Fruit fly (Drosophila melanogaster): ENCODE results near the gene Xrp1.

Xrp1 gene

dm6 chr3R:18917976-18918871, 3.5 kb downstream of the Xrp1 start (continued):
- no peak for TF ChIP-seq vnd (GFP tag; IDR thresholded peaks at IDR 0.05; ENCODE audit: partially characterized antibody)
- peak; percentile 58 for TF ChIP-seq CG11504 (tag; optimal IDR thresholded peaks at IDR 0.05)
- TF ChIP-seq C15 (GFP tag; IDR thresholded peaks at IDR 0.05), result no peak
- peak; percentile 35 for TF ChIP-seq CG17359 (tag; optimal IDR thresholded peaks at IDR 0.05)
- TF ChIP-seq CG9932 (GFP tag; IDR thresholded peaks at IDR 0.05), result no peak
- TF ChIP-seq CG6272 (GFP tag; IDR thresholded peaks at IDR 0.05), result no peak
- TF ChIP-seq Antp (GFP tag; optimal IDR thresholded peaks at IDR 0.05), result no peak
- TF ChIP-seq bowl (GFP tag; IDR thresholded peaks at IDR 0.05), result no peak
- TF ChIP-seq Gug (GFP tag; IDR thresholded peaks at IDR 0.05), result no peak
- no peak for TF ChIP-seq CG14667 (GFP tag; IDR thresholded peaks at IDR 0.05)
- TF ChIP-seq CG2199 (GFP tag; IDR thresholded peaks at IDR 0.05), result peak; percentile 93
- TF ChIP-seq CG34422 (GFP tag; IDR thresholded peaks at IDR 0.05), result peak; percentile 65; the same call in 1 of the 3 replicates
- TF ChIP-seq Lim3 (GFP tag; IDR thresholded peaks at IDR 0.05), result no peak
- no peak for TF ChIP-seq NC2α (GFP tag; optimal IDR thresholded peaks at IDR 0.05)
- no peak for TF ChIP-seq yki (optimal IDR thresholded peaks at IDR 0.05)
- no peak for TF ChIP-seq Chrac-16 (GFP tag; optimal IDR thresholded peaks at IDR 0.05)
- TF ChIP-seq zf30C (GFP tag; optimal IDR thresholded peaks at IDR 0.05), result no peak
- TF ChIP-seq bcd (GFP tag; optimal IDR thresholded peaks at IDR 0.05), result no peak
- peak; percentile 13 for TF ChIP-seq sd (tag; optimal IDR thresholded peaks at IDR 0.05)
- peak; percentile 91 for TF ChIP-seq scrt (GFP tag; optimal IDR thresholded peaks at IDR 0.05)
- TF ChIP-seq ro (GFP tag; IDR thresholded peaks at IDR 0.05), result no peak
- no peak for TF ChIP-seq Poxn (GFP tag; IDR thresholded peaks at IDR 0.05)
- no peak for TF ChIP-seq cas (GFP tag; IDR thresholded peaks at IDR 0.05)
- TF ChIP-seq CG2712 (tag; optimal IDR thresholded peaks at IDR 0.05), result peak; percentile 20
- TF ChIP-seq CG7357 (GFP tag; IDR thresholded peaks at IDR 0.05), result no peak
- peak; percentile 59 for TF ChIP-seq CG3281 (GFP tag; optimal IDR thresholded peaks at IDR 0.05)
- TF ChIP-seq CG16863 (GFP tag; optimal IDR thresholded peaks at IDR 0.05), result no peak
- no peak for TF ChIP-seq bsh (GFP tag; optimal IDR thresholded peaks at IDR 0.05)
- no peak for TF ChIP-seq CG1603 (tag; optimal IDR thresholded peaks at IDR 0.05)
- peak; percentile 4 for TF ChIP-seq da (GFP tag; optimal IDR thresholded peaks at IDR 0.05)
- TF ChIP-seq Ets65A (GFP tag), result peak; percentile 6
- no peak for TF ChIP-seq ac (GFP tag; optimal IDR thresholded peaks at IDR 0.05)
- no peak for TF ChIP-seq Usf (GFP tag; optimal IDR thresholded peaks at IDR 0.05)
- TF ChIP-seq CG10979 (tag; optimal IDR thresholded peaks at IDR 0.05), result no peak
- TF ChIP-seq CG13894 (tag; optimal IDR thresholded peaks at IDR 0.05), result peak; percentile 61
- TF ChIP-seq slou (GFP tag; optimal IDR thresholded peaks at IDR 0.05), result no peak
- TF ChIP-seq z (GFP tag; IDR thresholded peaks at IDR 0.05), result 0 out of 3 replicates have a peak, but pooled peaks have one; percentile 28
- no peak for TF ChIP-seq CG7928 (GFP tag; optimal IDR thresholded peaks at IDR 0.05)
- TF ChIP-seq Dbx (GFP tag; IDR thresholded peaks at IDR 0.05), result 0 out of 3 replicates have a peak, but pooled peaks have one; percentile 32
- no peak for TF ChIP-seq Xbp1 (GFP tag; optimal IDR thresholded peaks at IDR 0.05)
- TF ChIP-seq CG7556 (GFP tag; optimal IDR thresholded peaks at IDR 0.05), result no peak
- no peak for TF ChIP-seq CG9727 (GFP tag; optimal IDR thresholded peaks at IDR 0.05)
- peak; percentile 49 for TF ChIP-seq CG18599 (GFP tag; optimal IDR thresholded peaks at IDR 0.05)
- no peak for TF ChIP-seq p53 (GFP tag; optimal IDR thresholded peaks at IDR 0.05)
- no peak for TF ChIP-seq sna (GFP tag; IDR thresholded peaks at IDR 0.05; ENCODE audit: partially characterized antibody)
- no peak for TF ChIP-seq Aef1 (GFP tag; IDR thresholded peaks at IDR 0.05)
- peak; percentile 71 for TF ChIP-seq Jarid2 (GFP tag; optimal IDR thresholded peaks at IDR 0.05)
- no peak for TF ChIP-seq Dip2 (GFP tag; IDR thresholded peaks at IDR 0.05)
- no peak for TF ChIP-seq chif (GFP tag; optimal IDR thresholded peaks at IDR 0.05)
- peak; percentile 46 for TF ChIP-seq Fer3 (tag; optimal IDR thresholded peaks at IDR 0.05)

All from whole organism, embryonic.